Worm (Caenorhabditis elegans): ENCODE measurements around the gene cogc-2.

Gene cogc-2

DNA sequence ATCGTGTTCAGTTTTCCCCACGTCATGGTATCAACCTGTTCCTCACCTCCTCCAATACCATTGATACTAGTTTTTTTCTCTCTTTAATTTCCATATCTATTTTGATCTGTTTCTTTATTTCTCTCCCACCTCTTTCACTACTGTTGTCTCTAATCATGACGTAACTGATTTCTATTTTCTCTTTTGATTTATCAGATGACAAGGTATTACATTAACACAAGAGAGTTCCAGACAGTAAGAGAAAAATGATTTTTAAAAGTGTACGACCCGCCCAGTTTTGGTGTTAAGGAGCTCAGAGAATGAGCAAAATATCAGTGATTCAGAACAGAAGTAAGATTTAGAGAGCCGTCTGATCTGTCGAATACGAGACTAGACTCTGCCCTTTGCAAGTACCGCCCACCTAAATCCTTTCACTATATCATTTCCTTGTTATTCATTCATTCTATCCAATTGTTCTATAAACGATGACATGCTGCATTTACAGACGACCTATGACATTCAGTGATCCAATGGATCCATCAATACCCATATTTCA is 10.4 kb upstream of the cogc-2 start, which contains the start of gene nhr-105:
Gene nhr-105, plus strand, starts transcription at position 485 of the 535 bp plus-strand sequence.
- peak; percentile 42 for TF ChIP-seq blmp-1 (tag; optimal IDR thresholded peaks at IDR 0.05)
- peak; percentile 62 for TF ChIP-seq tbx-2 (tag; optimal IDR thresholded peaks at IDR 0.05)
- TF ChIP-seq grh-1 (GFP tag; IDR thresholded peaks at IDR 0.05), result peak; percentile 73
- TF ChIP-seq skn-1 (tag; optimal IDR thresholded peaks at IDR 0.05), result peak; percentile 25
- TF ChIP-seq nhr-28 (tag; optimal IDR thresholded peaks at IDR 0.05), result no peak
- TF ChIP-seq lin-14 (GFP tag; optimal IDR thresholded peaks at IDR 0.05), result peak; percentile 79
- TF ChIP-seq mep-1 (tag; optimal IDR thresholded peaks at IDR 0.05), result peak; percentile 44
- peak; percentile 74 for TF ChIP-seq pax-3 (tag; optimal IDR thresholded peaks at IDR 0.05)
- TF ChIP-seq nhr-237 (tag; optimal IDR thresholded peaks at IDR 0.05), result peak; percentile 26
- no peak for TF ChIP-seq sptf-1 (tag; optimal IDR thresholded peaks at IDR 0.05)
- peak; percentile 8 to 41 for TF ChIP-seq efl-1 (optimal IDR thresholded peaks at IDR 0.05)
- no peak for TF ChIP-seq efl-1 (GFP tag; optimal IDR thresholded peaks at IDR 0.05 in 1 of 2)
- TF ChIP-seq dsc-1 (tag; optimal IDR thresholded peaks at IDR 0.05), result peak; percentile 82
- TF ChIP-seq fkh-8 (tag; optimal IDR thresholded peaks at IDR 0.05), result peak; percentile 83
- TF ChIP-seq ceh-88 (GFP tag; IDR thresholded peaks at IDR 0.05), result no peak
- no peak for TF ChIP-seq ceh-63 (GFP tag; optimal IDR thresholded peaks at IDR 0.05)
- TF ChIP-seq elt-2 (tag; optimal IDR thresholded peaks at IDR 0.05), result peak; percentile 70
- peak; percentile 88 for TF ChIP-seq nhr-20 (tag; optimal IDR thresholded peaks at IDR 0.05)
- peak in 1 of 2 experiments; percentile 76 for TF ChIP-seq lin-35 (GFP tag; optimal IDR thresholded peaks at IDR 0.05)
- peak; percentile 86 for TF ChIP-seq nhr-19 (GFP tag; conservative IDR thresholded peaks at IDR 0.05)
- TF ChIP-seq unc-86 (tag; optimal IDR thresholded peaks at IDR 0.05), result no peak
- TF ChIP-seq dpl-1 (GFP tag; optimal IDR thresholded peaks at IDR 0.05), result peak in 2 of 3 experiments; percentile 18 to 21
- peak; percentile 71 for TF ChIP-seq nhr-90 (tag; optimal IDR thresholded peaks at IDR 0.05; ENCODE audit: poor library complexity)
- TF ChIP-seq lir-3 (tag; optimal IDR thresholded peaks at IDR 0.05; ENCODE audit: poor library complexity), result peak; percentile 34
- TF ChIP-seq mdl-1 (tag; optimal IDR thresholded peaks at IDR 0.05), result peak in 1 of 2 experiments; percentile 6
- peak; percentile 28 for TF ChIP-seq jun-1 (tag; optimal IDR thresholded peaks at IDR 0.05)
- TF ChIP-seq nhr-71 (tag; optimal IDR thresholded peaks at IDR 0.05), result peak; percentile 88
- no peak for TF ChIP-seq C34B4.2 (tag; optimal IDR thresholded peaks at IDR 0.05)
- TF ChIP-seq swsn-7 (tag; optimal IDR thresholded peaks at IDR 0.05), result peak; percentile 42
- peak; percentile 45 for TF ChIP-seq ztf-4 (tag; optimal IDR thresholded peaks at IDR 0.05)
- TF ChIP-seq xbp-1 (tag; optimal IDR thresholded peaks at IDR 0.05), result peak; percentile 9
- peak; percentile 38 to 61 for TF ChIP-seq lsy-2 (tag; optimal IDR thresholded peaks at IDR 0.05)
- peak; percentile 36 for TF ChIP-seq sup-37 (GFP tag; optimal IDR thresholded peaks at IDR 0.05)
- TF ChIP-seq elt-3 (tag; optimal IDR thresholded peaks at IDR 0.05), result peak in 4 of 6 experiments; percentile 23 to 71 (median 65)
- no peak for TF ChIP-seq zip-4 (GFP tag; optimal IDR thresholded peaks at IDR 0.05)
- TF ChIP-seq pqm-1 (tag; optimal IDR thresholded peaks at IDR 0.05), result no peak
- no peak for TF ChIP-seq ceh-8 (GFP tag; optimal IDR thresholded peaks at IDR 0.05)
- peak; percentile 96 for TF ChIP-seq nhr-85 (tag)
- peak; percentile 82 for TF ChIP-seq fos-1 (tag; optimal IDR thresholded peaks at IDR 0.05)
- peak in 1 of 3 experiments; percentile 11 for TF ChIP-seq ceh-82 (tag; optimal IDR thresholded peaks at IDR 0.05)
- peak; percentile 39 for TF ChIP-seq lin-13 (GFP tag; optimal IDR thresholded peaks at IDR 0.05)
- TF ChIP-seq nhr-47 (tag; optimal IDR thresholded peaks at IDR 0.05), result peak; percentile 73
- peak; percentile 22 for TF ChIP-seq hpl-2 (GFP tag; optimal IDR thresholded peaks at IDR 0.05)
- TF ChIP-seq snu-23 (GFP tag; optimal IDR thresholded peaks at IDR 0.05), result peak; percentile 79
